Worm (Caenorhabditis elegans) whole organism, late embryonic: ENCODE data around the gene F01D5.7.

Source experiments
- ceh-31 ChIP-seq: sonication (generic microtip); optimal IDR thresholded peaks from 2 replicates; lab custom pipeline; 2016; ENCODE audit warnings: missing genetic modification characterization, missing compliant biosample characterization
- ceh-34 ChIP-seq: sonication (generic microtip); optimal IDR thresholded peaks from 2 replicates; lab custom pipeline; 2016; ENCODE audit warnings: mild to moderate bottlenecking, missing genetic modification characterization, missing compliant biosample characterization
- ceh-6 ChIP-seq: fragments of 200-800 bp; sonication (Bioruptor generic); optimal IDR thresholded peaks from 2 replicates; lab custom pipeline; 2018; ENCODE audit warnings: mild to moderate bottlenecking, missing genetic modification characterization, missing compliant biosample characterization
- dve-1 ChIP-seq: sonication (generic microtip); optimal IDR thresholded peaks from 2 replicates; lab custom pipeline; 2017; ENCODE audit warnings: antibody characterized with exemption, mild to moderate bottlenecking, missing genetic modification characterization, missing compliant biosample characterization
- elt-2 ChIP-seq: sonication (generic microtip); optimal IDR thresholded peaks from 2 replicates; lab custom pipeline; 2016; ENCODE audit warnings: missing genetic modification reagents, missing genetic modification characterization, missing compliant biosample characterization
- eyg-1 ChIP-seq: sonication (generic microtip); optimal IDR thresholded peaks from 2 replicates; lab custom pipeline; 2016; ENCODE audit warnings: missing genotype, missing genetic modification characterization, missing compliant biosample characterization
- pqm-1 ChIP-seq: sonication (generic microtip); optimal IDR thresholded peaks from 2 replicates; lab custom pipeline; 2016; ENCODE audit warnings: missing genetic modification characterization, missing compliant biosample characterization
- ttx-3 ChIP-seq: sonication (generic microtip); optimal IDR thresholded peaks from 2 replicates; lab custom pipeline; 2016; ENCODE audit warnings: missing genetic modification reagents, missing genetic modification characterization, missing compliant biosample characterization
- zip-5 ChIP-seq: sonication (generic microtip); optimal IDR thresholded peaks from 2 replicates; lab custom pipeline; 2016; ENCODE audit warnings: missing genetic modification characterization, missing compliant biosample characterization
- ztf-16 ChIP-seq: sonication (generic microtip); optimal IDR thresholded peaks from 2 replicates; lab custom pipeline; 2017; ENCODE audit warnings: missing genetic modification characterization, missing compliant biosample characterization

ce11 chrII:13979833-13980513 is 28.5 kb upstream of the F01D5.7 start, which contains the start of gene sre-48:
- TF ChIP-seq dve-1 (no peak), eyg-1 (tag; lab: Kevin White, UChicago) (no peak), pqm-1 (tag; lab: Kevin White, UChicago) (no peak), ttx-3 (no peak), elt-2 (tag; lab: Kevin White, UChicago) (no peak), ceh-34 (tag; lab: Kevin White, UChicago) (no peak), ceh-31 (tag; lab: Kevin White, UChicago) (no peak), ceh-6 (GFP tag; lab: Kevin White, UChicago) (no peak), zip-5 (tag; lab: Kevin White, UChicago) (no peak), ztf-16 (tag; lab: Kevin White, UChicago) (no peak)
